Worm (Caenorhabditis elegans): ENCODE measurements around the gene C29F9.6.
A peak's percentile ranks its signal among the peaks of the same experiment; 100 is the strongest.

Gene C29F9.6

ce11 chrIII:87183-87582 lies 27.5 kb upstream of the C29F9.6 start, which contains the start of the genes F54C4.4 and mrpl-40 (continued):
- peak; percentile 62 for TF ChIP-seq fkh-8 (tag; optimal IDR thresholded peaks at IDR 0.05)
- peak; percentile 59 for TF ChIP-seq nhr-90 (tag; optimal IDR thresholded peaks at IDR 0.05; ENCODE audit: poor library complexity)
- TF ChIP-seq mef-2 (tag; optimal IDR thresholded peaks at IDR 0.05) = no peak
- TF ChIP-seq unc-30 (tag; optimal IDR thresholded peaks at IDR 0.05) = no peak
- peak; percentile 11 for TF ChIP-seq hpl-2 (GFP tag; optimal IDR thresholded peaks at IDR 0.05)
- TF ChIP-seq lin-13 (GFP tag; optimal IDR thresholded peaks at IDR 0.05) = peak; percentile 61
- no peak for TF ChIP-seq grh-1 (GFP tag; IDR thresholded peaks at IDR 0.05)
- peak; percentile 67 to 81 for TF ChIP-seq lin-35 (GFP tag; optimal IDR thresholded peaks at IDR 0.05)
- TF ChIP-seq aha-1 (tag; optimal IDR thresholded peaks at IDR 0.05) = no peak
- TF ChIP-seq skn-1 (tag; optimal IDR thresholded peaks at IDR 0.05) = peak; percentile 29
- no peak for TF ChIP-seq ces-1 (GFP tag; optimal IDR thresholded peaks at IDR 0.05)
- TF ChIP-seq sptf-1 (tag; optimal IDR thresholded peaks at IDR 0.05) = no peak
- peak; percentile 1 for TF ChIP-seq fkh-10 (GFP tag; optimal IDR thresholded peaks at IDR 0.05)
- TF ChIP-seq zip-4 (GFP tag; optimal IDR thresholded peaks at IDR 0.05) = no peak
- peak; percentile 76 for TF ChIP-seq nhr-71 (tag; optimal IDR thresholded peaks at IDR 0.05)
- TF ChIP-seq egl-27 (tag; optimal IDR thresholded peaks at IDR 0.05) = no peak
- TF ChIP-seq alr-1 (tag; optimal IDR thresholded peaks at IDR 0.05; ENCODE audit: borderline replicate concordance) = no peak
- peak; percentile 72 for TF ChIP-seq xbp-1 (tag; optimal IDR thresholded peaks at IDR 0.05)
- TF ChIP-seq ztf-11 (tag; optimal IDR thresholded peaks at IDR 0.05) = peak in 1 of 2 experiments; percentile 57
- no peak for TF ChIP-seq pag-3 (tag; optimal IDR thresholded peaks at IDR 0.05; ENCODE audit: borderline replicate concordance, insufficient read depth)
- TF ChIP-seq nhr-28 (tag; optimal IDR thresholded peaks at IDR 0.05) = no peak
- peak; percentile 66 for TF ChIP-seq jun-1 (tag; optimal IDR thresholded peaks at IDR 0.05)
- no peak for TF ChIP-seq hlh-4 (tag; optimal IDR thresholded peaks at IDR 0.05)
- no peak for TF ChIP-seq lir-3 (tag; optimal IDR thresholded peaks at IDR 0.05; ENCODE audit: poor library complexity)
- TF ChIP-seq Y116A8C.19 (tag; optimal IDR thresholded peaks at IDR 0.05; ENCODE audit: borderline replicate concordance) = no peak
- peak; percentile 25 for TF ChIP-seq fos-1 (tag; optimal IDR thresholded peaks at IDR 0.05)
- peak; percentile 62 for TF ChIP-seq unc-130 (tag; optimal IDR thresholded peaks at IDR 0.05)
- TF ChIP-seq tlp-1 (tag; optimal IDR thresholded peaks at IDR 0.05) = no peak
- TF ChIP-seq pqm-1 (tag; optimal IDR thresholded peaks at IDR 0.05) = no peak
- peak; percentile 76 for TF ChIP-seq swsn-7 (tag; optimal IDR thresholded peaks at IDR 0.05)
- peak; percentile 61 for TF ChIP-seq mep-1 (tag; optimal IDR thresholded peaks at IDR 0.05)
- no peak for TF ChIP-seq unc-98 (GFP tag; IDR thresholded peaks at IDR 0.05)
- TF ChIP-seq egl-13 (tag; optimal IDR thresholded peaks at IDR 0.05) = peak; percentile 23
- no peak for TF ChIP-seq ceh-90 (tag; optimal IDR thresholded peaks at IDR 0.05)
- peak; percentile 20 for TF ChIP-seq snpc-4 (tag; optimal IDR thresholded peaks at IDR 0.05)
- no peak for TF ChIP-seq fkh-4 (tag; optimal IDR thresholded peaks at IDR 0.05; ENCODE audit: borderline replicate concordance)
- peak in 1 of 6 experiments; percentile 28 for TF ChIP-seq elt-3 (tag; optimal IDR thresholded peaks at IDR 0.05)

- TF ChIP-seq lin-13 (GFP tag; optimal IDR thresholded peaks at IDR 0.05) = peak; percentile 42
- TF ChIP-seq tlp-1 (tag; optimal IDR thresholded peaks at IDR 0.05) = no peak
- TF ChIP-seq lin-15B (tag; optimal IDR thresholded peaks at IDR 0.05) = peak; percentile 2
- peak in 1 of 2 experiments; percentile 16 for TF ChIP-seq mdl-1 (tag; optimal IDR thresholded peaks at IDR 0.05)
- TF ChIP-seq C34B4.2 (tag; optimal IDR thresholded peaks at IDR 0.05) = no peak
- TF ChIP-seq pag-3 (tag; optimal IDR thresholded peaks at IDR 0.05; ENCODE audit: borderline replicate concordance, insufficient read depth) = no peak
- TF ChIP-seq elt-3 (tag; optimal IDR thresholded peaks at IDR 0.05) = peak in 1 of 6 experiments; percentile 9
- TF ChIP-seq sup-37 (GFP tag; optimal IDR thresholded peaks at IDR 0.05) = no peak
- no peak for TF ChIP-seq fkh-4 (tag; optimal IDR thresholded peaks at IDR 0.05; ENCODE audit: borderline replicate concordance)
- peak; percentile 38 for TF ChIP-seq lin-39 (tag; optimal IDR thresholded peaks at IDR 0.05)
- no peak for TF ChIP-seq ceh-8 (GFP tag; optimal IDR thresholded peaks at IDR 0.05)
- peak; percentile 70 for TF ChIP-seq nhr-47 (tag; optimal IDR thresholded peaks at IDR 0.05)
- no peak for TF ChIP-seq Y116A8C.19 (tag; optimal IDR thresholded peaks at IDR 0.05; ENCODE audit: borderline replicate concordance)
- TF ChIP-seq ceh-82 (tag; optimal IDR thresholded peaks at IDR 0.05) = peak in 2 of 3 experiments; percentile 17 to 31
- peak; percentile 5 for TF ChIP-seq C04F5.9 (tag; optimal IDR thresholded peaks at IDR 0.05)
- no peak for TF ChIP-seq alr-1 (tag; optimal IDR thresholded peaks at IDR 0.05; ENCODE audit: borderline replicate concordance)
- peak; percentile 26 for TF ChIP-seq skn-1 (tag; optimal IDR thresholded peaks at IDR 0.05)
- TF ChIP-seq unc-30 (tag; optimal IDR thresholded peaks at IDR 0.05) = no peak
- TF ChIP-seq unc-86 (tag; optimal IDR thresholded peaks at IDR 0.05) = no peak
- TF ChIP-seq ets-5 (GFP tag; IDR thresholded peaks at IDR 0.05) = no peak
- TF ChIP-seq fkh-10 (GFP tag; optimal IDR thresholded peaks at IDR 0.05) = no peak
- TF ChIP-seq elt-2 (tag; optimal IDR thresholded peaks at IDR 0.05) = peak; percentile 52
- TF ChIP-seq hlh-17 (GFP tag; optimal IDR thresholded peaks at IDR 0.05; ENCODE audit: borderline replicate concordance) = no peak
These were observed 25.5 kb upstream of the C29F9.6 start for ce11 chrIII:89155-89554.
